Worm (Caenorhabditis elegans) whole organism, young adult: ENCODE results near the gene lipl-7.

Experiments used
- ama-1 ChIP-seq, 3 experiments: fragments of 150-350 bp in 1 of 3; sonication (generic microtip) in 2 of 3; optimal IDR thresholded peaks; 2 replicates each; lab custom pipeline; 2014 to 2018; ENCODE audit warnings: missing biosample characterization in 2 of 3, missing genetic modification characterization in 2 of 3, missing genetic modification reagents in 2 of 3
- cebp-2 ChIP-seq: fragments of 200-800 bp; sonication (Bioruptor generic); IDR thresholded peaks from 2 replicates; pipeline ENCODE4 v1.3.6; 2022; ENCODE audit warnings: missing genetic modification characterization, missing compliant biosample characterization
- dpl-1 ChIP-seq: fragments of 150-350 bp; optimal IDR thresholded peaks from 2 replicates; lab custom pipeline; 2014; ENCODE audit warnings: missing biosample characterization, missing genetic modification reagents, missing genetic modification characterization
- egrh-3 ChIP-seq: fragments of 200-800 bp; sonication (Bioruptor generic); IDR thresholded peaks from 2 replicates; pipeline ENCODE4 v1.3.6; 2022; ENCODE audit warnings: missing genetic modification reagents, missing genetic modification characterization, missing compliant biosample characterization
- nhr-179 ChIP-seq: sonication (generic microtip); optimal IDR thresholded peaks from 2 replicates; lab custom pipeline; 2016; ENCODE audit warnings: mild to moderate bottlenecking, missing genetic modification characterization, missing compliant biosample characterization
- pha-4 ChIP-seq: fragments of 150-350 bp; sonication (generic microtip); optimal IDR thresholded peaks from 2 replicates; lab custom pipeline; 2014; ENCODE audit warnings: missing biosample characterization, missing genetic modification reagents, missing genetic modification characterization
- snpc-4 ChIP-seq, 5 experiments: fragments of 150-350 bp in 1 of 5; sonication (generic microtip) in 4 of 5; optimal IDR thresholded peaks; 2 replicates each; lab custom pipeline; 2014 to 2018; ENCODE audit warnings: missing genetic modification characterization in 5 of 5, missing biosample characterization in 3 of 5, antibody characterized with exemption in 2 of 5, mild to moderate bottlenecking in 2 of 5, missing compliant biosample characterization in 2 of 5, missing genotype in 2 of 5, moderate library complexity in 2 of 5, missing genetic modification reagents in 1 of 5
- unc-62 ChIP-seq: fragments of 150-350 bp; optimal IDR thresholded peaks from 2 replicates; lab custom pipeline; 2014; ENCODE audit warnings: missing biosample characterization, missing genetic modification reagents, missing genetic modification characterization
- ztf-28 ChIP-seq: fragments of 200-800 bp; sonication (Bioruptor generic); IDR thresholded peaks from 2 replicates; pipeline ENCODE4 v1.3.6; 2022; ENCODE audit warnings: missing genetic modification reagents, missing genetic modification characterization, missing compliant biosample characterization

- TF ChIP-seq snpc-4 (GFP tag; optimal IDR thresholded peaks at IDR 0.05; lab: Kevin White, UChicago) (no peak), snpc-4 (tag; optimal IDR thresholded peaks at IDR 0.05; lab: Kevin White, UChicago) (no peak), nhr-179 (tag; lab: Kevin White, UChicago) (no peak), cebp-2 (GFP tag; lab: Robert Waterston, UW) (no peak), egrh-3 (GFP tag; lab: Robert Waterston, UW) (no peak), pha-4 (no peak), ztf-28 (no peak), ama-1 (optimal IDR thresholded peaks at IDR 0.05; lab: Kevin White, UChicago) (no peak), ama-1 (GFP tag; optimal IDR thresholded peaks at IDR 0.05; lab: Kevin White, UChicago) (no peak), unc-62 (no peak), dpl-1 (GFP tag; lab: Kevin White, UChicago) (no peak)
These were observed 31.7 kb upstream of the lipl-7 start for ce11 chrIV:10273360-10273759.
